Worm (Caenorhabditis elegans) whole organism, early embryonic: ENCODE results near the gene ufd-1.

Experiments used
- B0310.2 ChIP-seq: sonication (generic microtip); optimal IDR thresholded peaks from 2 replicates; lab custom pipeline; 2016; ENCODE audit warnings: mild to moderate bottlenecking, missing genetic modification characterization, missing compliant biosample characterization
- F13C5.2 ChIP-seq: sonication (generic microtip); optimal IDR thresholded peaks from 2 replicates; lab custom pipeline; 2017; ENCODE audit warnings: mild to moderate bottlenecking, missing genetic modification characterization, inconsistent platforms, missing compliant biosample characterization
- aly-1 ChIP-seq: sonication (generic microtip); optimal IDR thresholded peaks from 2 replicates; lab custom pipeline; 2016; ENCODE audit warnings: missing genetic modification characterization, missing compliant biosample characterization
- ama-1 ChIP-seq: fragments of 150-350 bp; optimal IDR thresholded peaks from 2 replicates; lab custom pipeline; 2014
- ceh-13 ChIP-seq: fragments of 200-800 bp; sonication (Bioruptor generic); optimal IDR thresholded peaks from 2 replicates; lab custom pipeline; 2018; ENCODE audit warnings: mild to moderate bottlenecking, missing genetic modification characterization, missing compliant biosample characterization
- ceh-36 ChIP-seq: sonication (generic microtip); optimal IDR thresholded peaks from 2 replicates; lab custom pipeline; 2016; ENCODE audit warnings: missing genetic modification characterization, inconsistent platforms, missing compliant biosample characterization
- ets-7 ChIP-seq: sonication (generic microtip); optimal IDR thresholded peaks from 2 replicates; lab custom pipeline; 2016; ENCODE audit warnings: missing genotype, missing genetic modification characterization, missing compliant biosample characterization
- flt-1 ChIP-seq: fragments of 200-800 bp; sonication (Bioruptor generic); IDR thresholded peaks from 2 replicates; pipeline ENCODE4 v1.3.6; 2022; ENCODE audit warnings: missing genetic modification characterization, missing compliant biosample characterization
- hmbx-1 ChIP-seq: sonication (generic microtip); optimal IDR thresholded peaks from 2 replicates; lab custom pipeline; 2016; ENCODE audit warnings: mild to moderate bottlenecking, missing genetic modification characterization, missing compliant biosample characterization
- hmg-4 ChIP-seq: fragments of 200-800 bp; sonication (Bioruptor generic); optimal IDR thresholded peaks from 2 replicates; lab custom pipeline; 2018; ENCODE audit warnings: mild to moderate bottlenecking, missing genetic modification characterization, missing compliant biosample characterization
- hnd-1 ChIP-seq: sonication (generic microtip); optimal IDR thresholded peaks from 2 replicates; lab custom pipeline; 2016; ENCODE audit warnings: missing genetic modification characterization, missing compliant biosample characterization
- pes-1 ChIP-seq: fragments of 200-800 bp; sonication (Bioruptor generic); IDR thresholded peaks from 2 replicates; pipeline ENCODE4 v1.3.6; 2022; ENCODE audit warnings: missing genetic modification reagents, missing genetic modification characterization, missing compliant biosample characterization
- scrt-1 ChIP-seq: fragments of 200-800 bp; sonication (Bioruptor generic); IDR thresholded peaks from 2 replicates; pipeline ENCODE4 v1.3.6; 2022; ENCODE audit warnings: missing genetic modification characterization, missing compliant biosample characterization
- sea-1 ChIP-seq: fragments of 200-800 bp; sonication (Bioruptor generic); conservative IDR thresholded peaks from 2 replicates; pipeline ENCODE4 v1.3.6; 2022; ENCODE audit warnings: missing genetic modification characterization, missing compliant biosample characterization
- tbx-11 ChIP-seq: fragments of 200-800 bp; sonication (Bioruptor generic); IDR thresholded peaks from 2 replicates; pipeline ENCODE4 v1.3.6; 2022; ENCODE audit warnings: missing genetic modification characterization, missing compliant biosample characterization
- tbx-37 ChIP-seq: fragments of 200-800 bp; sonication (Bioruptor generic); conservative IDR thresholded peaks from 2 replicates; pipeline ENCODE4 v1.3.6; 2022; ENCODE audit warnings: missing genetic modification reagents, missing genetic modification characterization, missing compliant biosample characterization
- tra-4 ChIP-seq: sonication (generic microtip); optimal IDR thresholded peaks from 2 replicates; lab custom pipeline; 2017; ENCODE audit warnings: missing genetic modification characterization, missing compliant biosample characterization

ufd-1 gene

ce11 chrIV:12307720-12308119, 23.0 kb downstream of the ufd-1 start, which contains the start of gene oac-57:
TSS of gene oac-57 (minus strand) at chrIV:12307820.
- TF ChIP-seq F13C5.2 (tag; lab: Kevin White, UChicago) (no peak), pes-1 (no peak)

- TF ChIP-seq F13C5.2 (tag; lab: Kevin White, UChicago) (no peak), sea-1 (no peak), tbx-37 (no peak), flt-1 (GFP tag; lab: Robert Waterston, UW) (no peak), ceh-36 (no peak), ceh-13 (GFP tag; lab: Kevin White, UChicago) (no peak), hmbx-1 (tag; lab: Kevin White, UChicago) (no peak), hmg-4 (GFP tag; lab: Kevin White, UChicago) (no peak), tbx-11 (no peak), hnd-1 (tag; lab: Kevin White, UChicago) (no peak), tra-4 (tag; lab: Kevin White, UChicago) (no peak), B0310.2 (tag; lab: Kevin White, UChicago) (no peak)
Observed at ce11 chrIV:12305956-12306355, 24.7 kb downstream of the ufd-1 start.

- TF ChIP-seq scrt-1 (GFP tag; lab: Robert Waterston, UW), result no peak
- TF ChIP-seq hnd-1 (tag; lab: Kevin White, UChicago), result no peak
- TF ChIP-seq ceh-36, result no peak
- no peak for TF ChIP-seq ets-7
- no peak for TF ChIP-seq tra-4 (tag; lab: Kevin White, UChicago)
- TF ChIP-seq F13C5.2 (tag; lab: Kevin White, UChicago), result no peak
- no peak for TF ChIP-seq aly-1 (tag; lab: Kevin White, UChicago)
- no peak for TF ChIP-seq tbx-11
- TF ChIP-seq B0310.2 (tag; lab: Kevin White, UChicago), result no peak
- no peak for TF ChIP-seq hmbx-1 (tag; lab: Kevin White, UChicago)
- TF ChIP-seq flt-1 (GFP tag; lab: Robert Waterston, UW), result no peak
- no peak for TF ChIP-seq hmg-4 (GFP tag; lab: Kevin White, UChicago)
- TF ChIP-seq ama-1 (lab: Kevin White, UChicago), result no peak
- TF ChIP-seq ceh-13 (GFP tag; lab: Kevin White, UChicago), result no peak
- TF ChIP-seq pes-1, result no peak
- TF ChIP-seq tbx-37, result no peak
- TF ChIP-seq sea-1, result no peak
Observed at ce11 chrIV:12304750-12305149, 25.9 kb downstream of the ufd-1 start.

ce11 chrIV:12302885-12303284, 27.8 kb downstream of the ufd-1 start:
- TF ChIP-seq ceh-13 (GFP tag; lab: Kevin White, UChicago) (no peak), pes-1 (no peak), hnd-1 (tag; lab: Kevin White, UChicago) (no peak), B0310.2 (tag; lab: Kevin White, UChicago) (no peak), F13C5.2 (tag; lab: Kevin White, UChicago) (no peak)

- TF ChIP-seq tbx-37, result no peak
- no peak for TF ChIP-seq ceh-36
- TF ChIP-seq ama-1 (lab: Kevin White, UChicago), result no peak
- TF ChIP-seq ceh-13 (GFP tag; lab: Kevin White, UChicago), result no peak
- no peak for TF ChIP-seq flt-1 (GFP tag; lab: Robert Waterston, UW)
- TF ChIP-seq hmg-4 (GFP tag; lab: Kevin White, UChicago), result no peak
- TF ChIP-seq F13C5.2 (tag; lab: Kevin White, UChicago), result no peak
- no peak for TF ChIP-seq ets-7
- TF ChIP-seq hmbx-1 (tag; lab: Kevin White, UChicago), result no peak
- TF ChIP-seq B0310.2 (tag; lab: Kevin White, UChicago), result no peak
- no peak for TF ChIP-seq sea-1
- TF ChIP-seq aly-1 (tag; lab: Kevin White, UChicago), result no peak
- TF ChIP-seq tra-4 (tag; lab: Kevin White, UChicago), result no peak
- TF ChIP-seq pes-1, result no peak
- no peak for TF ChIP-seq hnd-1 (tag; lab: Kevin White, UChicago)
- no peak for TF ChIP-seq scrt-1 (GFP tag; lab: Robert Waterston, UW)
Observed at ce11 chrIV:12301161-12301560, 29.5 kb downstream of the ufd-1 start, which contains the start of gene oac-59. TSS of gene oac-59 (minus strand) at chrIV:12301261.

- TF ChIP-seq pes-1, result 0 out of 2 replicates have a peak, but pooled peaks have one; percentile 19
Observed at ce11 chrIV:12294770-12295169, 35.9 kb downstream of the ufd-1 start.

- TF ChIP-seq pes-1, result no peak
- no peak for TF ChIP-seq F13C5.2 (tag; lab: Kevin White, UChicago)
- no peak for TF ChIP-seq aly-1 (tag; lab: Kevin White, UChicago)
- no peak for TF ChIP-seq B0310.2 (tag; lab: Kevin White, UChicago)
- TF ChIP-seq tbx-37, result no peak
- no peak for TF ChIP-seq ceh-36
- TF ChIP-seq ceh-13 (GFP tag; lab: Kevin White, UChicago), result no peak
- no peak for TF ChIP-seq hnd-1 (tag; lab: Kevin White, UChicago)
- TF ChIP-seq sea-1, result no peak
- no peak for TF ChIP-seq tbx-11
- TF ChIP-seq ets-7, result no peak
- no peak for TF ChIP-seq hmbx-1 (tag; lab: Kevin White, UChicago)
- no peak for TF ChIP-seq hmg-4 (GFP tag; lab: Kevin White, UChicago)
- TF ChIP-seq ama-1 (lab: Kevin White, UChicago), result no peak
- TF ChIP-seq tra-4 (tag; lab: Kevin White, UChicago), result no peak
- TF ChIP-seq flt-1 (GFP tag; lab: Robert Waterston, UW), result no peak
- TF ChIP-seq scrt-1 (GFP tag; lab: Robert Waterston, UW), result no peak
Observed at ce11 chrIV:12290744-12291143, 39.9 kb downstream of the ufd-1 start, which contains the start of gene C42C1.8. TSS of gene C42C1.8 (plus strand) at chrIV:12291044.

ce11 chrIV:12289149-12289548, 41.5 kb downstream of the ufd-1 start, which contains the start of gene C42C1.9:
TSS of gene C42C1.9 (plus strand) at chrIV:12289449.
- TF ChIP-seq hnd-1 (tag; lab: Kevin White, UChicago) (no peak), hmg-4 (GFP tag; lab: Kevin White, UChicago) (no peak), ceh-36 (no peak), scrt-1 (GFP tag; lab: Robert Waterston, UW) (no peak)
